Worm (Caenorhabditis elegans): Measurements from ENCODE around the gene T09A12.1.

The T09A12.1 gene

ce11 chrIV:8244112-8244511 is at the start of gene T09A12.1:
Gene T09A12.1, plus strand, starts transcription at chrIV:8244412.
- TF ChIP-seq F26F4.8 (GFP tag; conservative IDR thresholded peaks at IDR 0.05) (no peak), spr-1 (tag; optimal IDR thresholded peaks at IDR 0.05) (no peak), F37D6.2 (tag; optimal IDR thresholded peaks at IDR 0.05) (no peak), nhr-25 (tag; optimal IDR thresholded peaks at IDR 0.05; ENCODE audit: borderline replicate concordance, insufficient read depth) (no peak), dve-1 (tag; optimal IDR thresholded peaks at IDR 0.05; ENCODE audit: insufficient read depth) (no peak), daf-8 (GFP tag; IDR thresholded peaks at IDR 0.05) (no peak), ama-1 (optimal IDR thresholded peaks at IDR 0.05) (no peak), mep-1 (tag; optimal IDR thresholded peaks at IDR 0.05) (no peak), nhr-102 (tag; optimal IDR thresholded peaks at IDR 0.05) (no peak), php-3 (GFP tag; IDR thresholded peaks at IDR 0.05) (no peak), zip-11 (GFP tag; IDR thresholded peaks at IDR 0.05) (no peak), nhr-48 (tag; optimal IDR thresholded peaks at IDR 0.05) (no peak), nhr-77 (tag; optimal IDR thresholded peaks at IDR 0.05) (no peak)

ce11 chrIV:8198851-8199250 is 45.4 kb upstream of the T09A12.1 start, which contains the start of gene wsp-1:
Gene wsp-1, minus strand, starts transcription at chrIV:8198951.
- TF ChIP-seq aly-2 (tag; optimal IDR thresholded peaks at IDR 0.05): no peak
- TF ChIP-seq T26A8.4 (GFP tag; IDR thresholded peaks at IDR 0.05): no peak
- TF ChIP-seq ceh-62 (tag; optimal IDR thresholded peaks at IDR 0.05): no peak
- no peak for TF ChIP-seq lir-3 (tag; optimal IDR thresholded peaks at IDR 0.05)
- TF ChIP-seq ceh-32 (tag; optimal IDR thresholded peaks at IDR 0.05; ENCODE audit: poor library complexity): no peak
- TF ChIP-seq ctbp-1 (GFP tag; IDR thresholded peaks at IDR 0.05): no peak
- no peak for TF ChIP-seq lim-7 (GFP tag; IDR thresholded peaks at IDR 0.05)
- no peak for TF ChIP-seq nhr-102 (tag; optimal IDR thresholded peaks at IDR 0.05)

ce11 chrIV:8199274-8199673 is 44.9 kb upstream of the T09A12.1 start:
- TF ChIP-seq unc-62 (GFP tag; optimal IDR thresholded peaks at IDR 0.05 in 1 of 2) (peak in 1 of 2 experiments; percentile 86), unc-62 (tag; optimal IDR thresholded peaks at IDR 0.05) (no peak), madf-9 (GFP tag; conservative IDR thresholded peaks at IDR 0.05) (no peak), spr-1 (tag; optimal IDR thresholded peaks at IDR 0.05) (no peak), lin-29 (GFP tag; IDR thresholded peaks at IDR 0.05) (no peak)

ce11 chrIV:8199824-8200223 is 44.4 kb upstream of the T09A12.1 start:
- TF ChIP-seq snpc-4 (tag; optimal IDR thresholded peaks at IDR 0.05) (no peak), T20F7.1 (GFP tag; optimal IDR thresholded peaks at IDR 0.05) (peak; percentile 31), pqm-1 (tag; optimal IDR thresholded peaks at IDR 0.05) (peak; percentile 67), Y48G9A.11 (GFP tag; IDR thresholded peaks at IDR 0.05) (no peak), zag-1 (tag; optimal IDR thresholded peaks at IDR 0.05) (no peak), daf-8 (GFP tag; IDR thresholded peaks at IDR 0.05) (no peak), F37D6.2 (tag; optimal IDR thresholded peaks at IDR 0.05) (no peak), T26A8.4 (GFP tag; IDR thresholded peaks at IDR 0.05) (no peak), ZK546.5 (tag; optimal IDR thresholded peaks at IDR 0.05) (no peak), nhr-77 (tag; optimal IDR thresholded peaks at IDR 0.05) (peak; percentile 50), nhr-28 (tag; optimal IDR thresholded peaks at IDR 0.05) (peak; percentile 23), daf-16 (GFP tag; optimal IDR thresholded peaks at IDR 0.05) (no peak), daf-16 (tag; optimal IDR thresholded peaks at IDR 0.05) (peak; percentile 73), lin-1 (GFP tag; IDR thresholded peaks at IDR 0.05) (no peak), nhr-102 (tag; optimal IDR thresholded peaks at IDR 0.05) (no peak), dve-1 (tag; optimal IDR thresholded peaks at IDR 0.05; ENCODE audit: insufficient read depth) (peak; percentile 46), ceh-62 (tag; optimal IDR thresholded peaks at IDR 0.05) (no peak), hlh-11 (tag; optimal IDR thresholded peaks at IDR 0.05) (peak; percentile 40), nhr-6 (tag; optimal IDR thresholded peaks at IDR 0.05) (peak; percentile 59), lin-29 (GFP tag; IDR thresholded peaks at IDR 0.05) (no peak), ztf-7 (tag; optimal IDR thresholded peaks at IDR 0.05) (peak; percentile 18), mep-1 (tag; optimal IDR thresholded peaks at IDR 0.05) (peak; percentile 12), ceh-44 (GFP tag; IDR thresholded peaks at IDR 0.05) (no peak), fos-1 (tag; optimal IDR thresholded peaks at IDR 0.05) (no peak), dmd-6 (GFP tag; IDR thresholded peaks at IDR 0.05) (no peak)
